In genomic region chr2L:1959420-1959819, dm6 we compare ENCODE assay signal across 4 fruit fly cellular contexts.
TF ChIP-seq lines count a peak whose summit lies in the region.

No protein-coding gene starts in this region.

- TF ChIP-seq CTCF in whole organism, embryonic (GFP tag; optimal IDR thresholded peaks at IDR 0.05; lab: Kevin White, UChicago), result no peak

TF ChIP-seq in whole organism, embryonic, 481 proteins besides CTCF, POLR2A, EP300 and RAD21 (continues in another document):
- TF ChIP-seq nerfin-1 (tag; optimal IDR thresholded peaks at IDR 0.05; lab: Kevin White, UChicago), result no peak
- TF ChIP-seq CG7556 (GFP tag; optimal IDR thresholded peaks at IDR 0.05; lab: Kevin White, UChicago), result peak; percentile 4
- no peak for TF ChIP-seq peb (GFP tag; IDR thresholded peaks at IDR 0.05; lab: Robert Waterston, UW)
- TF ChIP-seq ttk (GFP tag; IDR thresholded peaks at IDR 0.05; lab: Robert Waterston, UW), result 0 out of 2 replicates have a peak, but pooled peaks have one; percentile 12
- TF ChIP-seq CG17385 (GFP tag; optimal IDR thresholded peaks at IDR 0.05; lab: Kevin White, UChicago), result peak; percentile 10
- TF ChIP-seq slbo (GFP tag; IDR thresholded peaks at IDR 0.05; lab: Robert Waterston, UW), result peak; percentile 27; the same call in 1 of the 2 replicates
- TF ChIP-seq zen (tag; optimal IDR thresholded peaks at IDR 0.05; lab: Kevin White, UChicago), result no peak
- TF ChIP-seq disco-r (GFP tag; optimal IDR thresholded peaks at IDR 0.05; lab: Kevin White, UChicago), result no peak
- no peak for TF ChIP-seq mld (GFP tag; IDR thresholded peaks at IDR 0.05; lab: Robert Waterston, UW; ENCODE audit: partially characterized antibody)
- TF ChIP-seq gem (tag; optimal IDR thresholded peaks at IDR 0.05; lab: Kevin White, UChicago), result peak; percentile 58
- no peak for TF ChIP-seq CG32772 (GFP tag; IDR thresholded peaks at IDR 0.05; lab: Robert Waterston, UW)
- TF ChIP-seq ci (GFP tag; IDR thresholded peaks at IDR 0.05; lab: Robert Waterston, UW), result peak; percentile 55; the same call in 1 of the 3 replicates
- TF ChIP-seq CG2712 (tag; optimal IDR thresholded peaks at IDR 0.05; lab: Kevin White, UChicago), result peak; percentile 0
- no peak for TF ChIP-seq CG14014 (GFP tag; IDR thresholded peaks at IDR 0.05; lab: Robert Waterston, UW)
- TF ChIP-seq CG3726 (GFP tag; IDR thresholded peaks at IDR 0.05; lab: Robert Waterston, UW), result no peak
- TF ChIP-seq psq (GFP tag; optimal IDR thresholded peaks at IDR 0.05; lab: Kevin White, UChicago), result no peak
- peak; percentile 36; the same call in 1 of the 2 replicates for TF ChIP-seq Xrp1 (GFP tag; IDR thresholded peaks at IDR 0.05; lab: Robert Waterston, UW)
- no peak for TF ChIP-seq Ada2b (GFP tag; IDR thresholded peaks at IDR 0.05; lab: Robert Waterston, UW)
- no peak for TF ChIP-seq CG11093 (GFP tag; IDR thresholded peaks at IDR 0.05; lab: Robert Waterston, UW)
- TF ChIP-seq cas (GFP tag; IDR thresholded peaks at IDR 0.05; lab: Robert Waterston, UW), result no peak
- TF ChIP-seq CG7987 (GFP tag; optimal IDR thresholded peaks at IDR 0.05; lab: Kevin White, UChicago), result no peak
- no peak for TF ChIP-seq nau (GFP tag; optimal IDR thresholded peaks at IDR 0.05; lab: Kevin White, UChicago)

TF ChIP-seq in whole organism, prepupa, 60 proteins besides CTCF, POLR2A, EP300 and RAD21:
- peak; percentile 4 for TF ChIP-seq Met (GFP tag; optimal IDR thresholded peaks at IDR 0.05; lab: Kevin White, UChicago)
- peak; percentile 18 for TF ChIP-seq Sox102F (GFP tag; optimal IDR thresholded peaks at IDR 0.05; lab: Kevin White, UChicago)
- no peak for TF ChIP-seq CG31627 (GFP tag; optimal IDR thresholded peaks at IDR 0.05; lab: Kevin White, UChicago)

TF ChIP-seq in whole organism, pupa, 21 proteins besides CTCF, POLR2A, EP300 and RAD21:
- TF ChIP-seq CG8159 (tag; optimal IDR thresholded peaks at IDR 0.05; lab: Kevin White, UChicago) (peak; percentile 18), D1 (tag; optimal IDR thresholded peaks at IDR 0.05; lab: Kevin White, UChicago) (no peak), CG15710 (tag; optimal IDR thresholded peaks at IDR 0.05; lab: Kevin White, UChicago) (peak; percentile 9)

TF ChIP-seq in whole organism, wandering third instar larva, 38 proteins besides CTCF, POLR2A, EP300 and RAD21:
- no peak for TF ChIP-seq pan (optimal IDR thresholded peaks at IDR 0.05; lab: Kevin White, UChicago)
- TF ChIP-seq OdsH (GFP tag; optimal IDR thresholded peaks at IDR 0.05; lab: Kevin White, UChicago), result peak; percentile 0
- peak; percentile 22 for TF ChIP-seq Sp1 (GFP tag; optimal IDR thresholded peaks at IDR 0.05; lab: Kevin White, UChicago)
- no peak for TF ChIP-seq Jra (GFP tag; optimal IDR thresholded peaks at IDR 0.05; lab: Kevin White, UChicago)
- TF ChIP-seq br (GFP tag; optimal IDR thresholded peaks at IDR 0.05; lab: Kevin White, UChicago), result no peak
- no peak for TF ChIP-seq rgr (GFP tag; optimal IDR thresholded peaks at IDR 0.05; lab: Kevin White, UChicago)

Comparison
In these comparisons a context has a peak if more than half of its experiments do, and no peak if none do; other contexts are left out.
1. Of the 7 proteins assayed by ChIP-seq in both whole organism, embryonic and whole organism, prepupa: peak only in whole organism, embryonic: none; only in whole organism, prepupa: none; in both: Sox102F; in neither: 6.